Fruit fly (Drosophila melanogaster) whole organism, embryonic: ENCODE data around the gene syd.

Source experiments
- CG13775 ChIP-seq: fragments of 200-800 bp; sonication (Bioruptor generic); optimal IDR thresholded peaks from 3 replicates; lab custom pipeline; 2017; ENCODE audit warnings: missing biosample characterization, mild to moderate bottlenecking, missing genetic modification characterization
- CG1647 ChIP-seq: fragments of 200-800 bp; sonication (Bioruptor generic); optimal IDR thresholded peaks from 3 replicates; lab custom pipeline; 2016; ENCODE audit warnings: missing biosample characterization, missing genetic modification characterization
- CG33213 ChIP-seq: fragments of 200-800 bp; sonication (Bioruptor generic); optimal IDR thresholded peaks from 3 replicates; lab custom pipeline; 2016; ENCODE audit warnings: missing biosample characterization, missing genetic modification characterization
- CG8290 ChIP-seq, 3 experiments: fragments of 200-800 bp; sonication (Bioruptor generic); optimal IDR thresholded peaks; 2 replicates each; lab custom pipeline; 2016 to 2019; ENCODE audit warnings: missing biosample characterization in 3 of 3, missing genetic modification characterization in 3 of 3, mild to moderate bottlenecking in 2 of 3, moderate library complexity in 1 of 3
- CG8388 ChIP-seq: fragments of 200-800 bp; sonication (Bioruptor generic); optimal IDR thresholded peaks from 2 replicates; lab custom pipeline; 2019; ENCODE audit warnings: missing biosample characterization, mild to moderate bottlenecking, missing genetic modification characterization, moderate library complexity
- Hr3 ChIP-seq: fragments of 200-800 bp; sonication (Bioruptor generic); optimal IDR thresholded peaks from 3 replicates; lab custom pipeline; 2016; ENCODE audit warnings: missing biosample characterization, missing genetic modification characterization
- Spps ChIP-seq: fragments of 200-800 bp; sonication (Bioruptor generic); optimal IDR thresholded peaks from 2 replicates; lab custom pipeline; 2018; ENCODE audit warnings: missing biosample characterization, mild to moderate bottlenecking, missing genetic modification characterization
- Tbp ChIP-seq: fragments of >200 bp; optimal IDR thresholded peaks from 2 replicates; lab custom pipeline; 2018; ENCODE audit warnings: missing biosample characterization, missing genetic modification characterization
- Trl ChIP-seq, 3 experiments: fragments of >200 bp in 2 of 3; fragments of 200-800 bp in 1 of 3; sonication (Bioruptor generic) in 1 of 3; optimal IDR thresholded peaks; 2 replicates in 1 of 3; 3 replicates in 2 of 3; lab custom pipeline; 2016 to 2017; ENCODE audit warnings: missing biosample characterization in 1 of 3, missing genetic modification characterization in 1 of 3
- grau ChIP-seq: fragments of 200-800 bp; optimal IDR thresholded peaks from 3 replicates; lab custom pipeline; 2019; ENCODE audit warnings: missing biosample characterization, mild to moderate bottlenecking, missing genetic modification characterization, moderate library complexity
- unpg ChIP-seq: fragments of 200-800 bp; sonication (Bioruptor generic); optimal IDR thresholded peaks from 3 replicates; lab custom pipeline; 2018; ENCODE audit warnings: missing biosample characterization, mild to moderate bottlenecking, missing genetic modification characterization, moderate library complexity

dm6 chr3L:7914969-7915596 lies 20.8 kb downstream of the syd start, which contains the start of gene Tmem43:
- TF ChIP-seq CG8388, result no peak
- no peak for TF ChIP-seq Spps (tag; lab: Kevin White, UChicago)
- no peak for TF ChIP-seq CG13775 (GFP tag; lab: Kevin White, UChicago)
- peak; percentile 63 for TF ChIP-seq CG8290 (GFP tag; optimal IDR thresholded peaks at IDR 0.05; lab: Kevin White, UChicago)
- TF ChIP-seq CG8290 (tag; optimal IDR thresholded peaks at IDR 0.05; lab: Kevin White, UChicago), result peak in 1 of 2 experiments; percentile 24
- no peak for TF ChIP-seq Trl (optimal IDR thresholded peaks at IDR 0.05; lab: Kevin White, UChicago)
- no peak for TF ChIP-seq Trl (GFP tag; optimal IDR thresholded peaks at IDR 0.05; lab: Kevin White, UChicago)
- TF ChIP-seq CG1647, result no peak
- no peak for TF ChIP-seq grau (tag; lab: Kevin White, UChicago)
- TF ChIP-seq unpg, result no peak
- TF ChIP-seq Hr3 (GFP tag; lab: Kevin White, UChicago), result no peak
- TF ChIP-seq CG33213 (GFP tag; lab: Kevin White, UChicago), result no peak
- no peak for TF ChIP-seq Tbp (GFP tag; lab: Kevin White, UChicago)
